Worm (Caenorhabditis elegans) whole organism, L4/young adult: Measurements from ENCODE around the gene cpf-2.
"Not testable (repeated sequence)": the region's sequence is repeated elsewhere in the genome, so short reads cannot be mapped to it uniquely, and the experiment has no call there.

Source experiments
- W03F9.2 ChIP-seq: fragments of 150-350 bp; optimal IDR thresholded peaks from 2 replicates; lab custom pipeline; 2014; ENCODE audit warnings: missing biosample characterization, missing genetic modification characterization
- him-1 ChIP-seq: sonication (generic microtip); optimal IDR thresholded peaks from 2 replicates; lab custom pipeline; 2016; ENCODE audit warnings: missing genotype, missing genetic modification reagents, missing genetic modification characterization, missing compliant biosample characterization

DNA sequence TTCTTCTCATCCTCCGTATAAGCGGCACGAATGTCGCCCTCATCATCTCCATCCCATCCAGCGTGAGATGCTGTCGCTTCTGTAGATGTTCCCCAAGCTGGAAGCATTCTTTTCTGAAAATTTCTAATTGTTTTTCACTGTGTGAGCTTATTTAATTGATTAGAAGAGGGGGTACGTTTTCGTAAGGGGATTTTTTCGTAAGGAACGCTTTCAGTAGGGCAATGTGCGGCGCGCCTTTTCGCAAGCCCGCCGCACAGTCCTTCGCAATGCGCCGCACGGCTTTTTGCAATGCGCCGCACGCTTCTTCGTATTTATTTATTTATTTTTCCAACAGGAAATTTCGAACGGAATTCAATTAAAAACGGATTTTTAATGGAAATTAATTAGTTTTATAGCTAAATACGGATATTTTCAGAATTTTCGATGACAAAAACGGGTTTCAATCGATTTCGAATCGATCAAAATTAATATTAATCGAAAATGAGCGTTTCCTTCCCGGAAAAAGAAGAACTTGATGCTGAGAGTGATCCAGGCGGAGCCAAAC is 24.4 kb upstream of the cpf-2 start, which contains the start of gene set-25:
- TF ChIP-seq W03F9.2; him-1 (tag; lab: Kevin White, UChicago): not testable (repeated sequence)
